Fruit fly (Drosophila melanogaster) ovary, adult (tissue): ENCODE results near the gene Porin2.

Source experiments
- CG17801 ChIP-seq: fragments of 200-800 bp; optimal IDR thresholded peaks from 2 replicates; lab custom pipeline; 2019; ENCODE audit warnings: missing biosample characterization, mild to moderate bottlenecking, missing genetic modification characterization, moderate library complexity; ENCODE audit not compliant: partially characterized antibody

Porin2 gene

dm6 chr2L:10822620-10823019 lies 24.2 kb downstream of the Porin2 start:
- TF ChIP-seq CG17801 (GFP tag; lab: Kevin White, UChicago), result no peak

dm6 chr2L:10820405-10820804 lies 26.4 kb downstream of the Porin2 start, which contains the start of gene CG17134:
Gene CG17134 (plus strand): TSS chr2L:10820705.
- TF ChIP-seq CG17801 (GFP tag; lab: Kevin White, UChicago), result no peak

dm6 chr2L:10818807-10819206 lies 28.0 kb downstream of the Porin2 start, which contains the start of gene CG6508:
Gene CG6508 (plus strand): TSS chr2L:10819107.
- no peak for TF ChIP-seq CG17801 (GFP tag; lab: Kevin White, UChicago)

- TF ChIP-seq CG17801 (GFP tag; lab: Kevin White, UChicago), result peak; percentile 74
Observed at dm6 chr2L:10801951-10802780, 44.7 kb downstream of the Porin2 start.

dm6 chr2L:10800877-10801719 lies 45.7 kb downstream of the Porin2 start, which contains the start of gene CG31869:
Gene CG31869 (minus strand): TSS chr2L:10801109.
- no peak for TF ChIP-seq CG17801 (GFP tag; lab: Kevin White, UChicago)
